Worm (Caenorhabditis elegans): ENCODE results near the gene C25A6.1.

C25A6.1 gene

DNA sequence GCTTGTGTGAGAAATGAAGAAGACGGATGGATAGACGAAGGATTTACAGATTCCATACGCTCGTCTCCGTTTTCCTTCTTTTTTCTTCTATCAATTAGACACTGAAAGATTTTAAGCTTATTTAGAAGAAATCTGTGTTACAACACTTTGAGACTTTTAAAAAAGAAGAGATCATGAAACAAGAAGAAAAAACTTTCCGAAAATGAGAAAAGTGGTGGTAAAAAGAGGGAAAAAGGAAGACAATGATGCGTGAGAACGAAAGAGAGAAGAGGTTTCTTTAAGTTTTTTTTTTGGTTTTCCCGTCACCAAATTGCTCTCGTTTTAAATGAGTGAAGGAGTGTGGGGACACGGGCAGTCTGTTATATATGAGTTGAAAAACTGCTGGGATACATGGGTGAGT lies 45.3 kb downstream of the C25A6.1 start, which contains the start of gene glc-3:
Gene glc-3, minus strand, starts transcription at position 101 of the 400 bp plus-strand sequence.
- no peak for TF ChIP-seq ctbp-1 (GFP tag; IDR thresholded peaks at IDR 0.05)
- TF ChIP-seq gei-8 (GFP tag; optimal IDR thresholded peaks at IDR 0.05): no peak
- no peak for TF ChIP-seq mxl-3 (GFP tag; optimal IDR thresholded peaks at IDR 0.05)
- TF ChIP-seq cey-2 (tag; optimal IDR thresholded peaks at IDR 0.05; ENCODE audit: borderline replicate concordance, insufficient read depth): no peak
- no peak for TF ChIP-seq mdl-1 (tag; optimal IDR thresholded peaks at IDR 0.05)
- no peak for TF ChIP-seq ceh-82 (tag; optimal IDR thresholded peaks at IDR 0.05)
- no peak for TF ChIP-seq nhr-111 (GFP tag; optimal IDR thresholded peaks at IDR 0.05)
- no peak for TF ChIP-seq F44E2.7 (GFP tag; IDR thresholded peaks at IDR 0.05)
- TF ChIP-seq duxl-1 (tag; optimal IDR thresholded peaks at IDR 0.05; ENCODE audit: poor library complexity): no peak
- TF ChIP-seq zfp-2 (tag; optimal IDR thresholded peaks at IDR 0.05): no peak

ce11 chrV:5454955-5455354 lies 46.6 kb downstream of the C25A6.1 start:
- TF ChIP-seq fkh-10 (GFP tag; optimal IDR thresholded peaks at IDR 0.05): peak; percentile 74
- no peak for TF ChIP-seq daf-12 (tag; optimal IDR thresholded peaks at IDR 0.05)

All from whole organism, L4 larva.